Fruit fly (Drosophila melanogaster) S2 (cell line): ENCODE results near the gene CG14400.

Experiments
- CG8478 ChIP-seq: fragments of >200 bp; optimal IDR thresholded peaks from 2 replicates; lab custom pipeline; 2018
- CTCF ChIP-seq, 2 experiments: fragments of >200 bp; optimal IDR thresholded peaks; 2 replicates each; lab custom pipeline; 2018

- TF ChIP-seq CTCF (optimal IDR thresholded peaks at IDR 0.05; lab: Kevin White, UChicago) (no peak), CG8478 (no peak)
Observed at dm6 chr2L:20831060-20831459, 26.6 kb downstream of the CG14400 start, which contains the start of gene CG31674.
